Worm (Caenorhabditis elegans) whole organism, L3 larva: Measurements from ENCODE around the gene F40F8.5.

Experiments
- ZK546.5 ChIP-seq: sonication (generic microtip); optimal IDR thresholded peaks from 2 replicates; lab custom pipeline; 2017; ENCODE audit warnings: missing biosample characterization, missing genetic modification characterization
- eor-1 ChIP-seq, 2 experiments: fragments of 150-350 bp; optimal IDR thresholded peaks; 2 replicates each; lab custom pipeline; 2014 to 2018; ENCODE audit warnings: missing biosample characterization in 2 of 2, missing genetic modification characterization in 2 of 2
- lin-15B ChIP-seq: fragments of 150-350 bp; optimal IDR thresholded peaks from 2 replicates; lab custom pipeline; 2014; ENCODE audit warnings: missing biosample characterization, missing genetic modification characterization

ce11 chrII:11153800-11154199 lies 19.1 kb upstream of the F40F8.5 start:
- TF ChIP-seq ZK546.5 (tag; lab: Kevin White, UChicago) (no peak), lin-15B (tag; lab: Kevin White, UChicago) (no peak), eor-1 (tag; optimal IDR thresholded peaks at IDR 0.05; lab: Kevin White, UChicago) (no peak)
